Worm (Caenorhabditis elegans): ENCODE data around the gene F57G4.1.

ce11 chrV:17668531-17668930 is 45.2 kb downstream of the F57G4.1 start, which contains the start of gene str-89:
- no peak for TF ChIP-seq fos-1 (tag; optimal IDR thresholded peaks at IDR 0.05)
- no peak for TF ChIP-seq sma-3 (GFP tag; optimal IDR thresholded peaks at IDR 0.05)
